Worm (Caenorhabditis elegans) whole organism, L2 larva: ENCODE results near the gene fat-6.

Source experiments
- ZK546.5 ChIP-seq: sonication (generic microtip); optimal IDR thresholded peaks from 2 replicates; lab custom pipeline; 2017; ENCODE audit warnings: missing biosample characterization, missing genetic modification characterization
- lin-13 ChIP-seq: fragments of 150-350 bp; optimal IDR thresholded peaks from 2 replicates; lab custom pipeline; 2014; ENCODE audit warnings: missing biosample characterization, missing genetic modification reagents, missing genetic modification characterization
- nhr-10 ChIP-seq: sonication (generic microtip); optimal IDR thresholded peaks from 2 replicates; lab custom pipeline; 2017; ENCODE audit warnings: missing biosample characterization, missing genetic modification characterization
- nhr-237 ChIP-seq: fragments of 150-350 bp; optimal IDR thresholded peaks from 2 replicates; lab custom pipeline; 2014; ENCODE audit warnings: missing biosample characterization, missing genetic modification characterization
- zag-1 ChIP-seq: fragments of 150-350 bp; optimal IDR thresholded peaks from 2 replicates; lab custom pipeline; 2014; ENCODE audit warnings: missing biosample characterization, missing genetic modification characterization
- ztf-4 ChIP-seq: fragments of 150-350 bp; optimal IDR thresholded peaks from 2 replicates; lab custom pipeline; 2014; ENCODE audit warnings: missing biosample characterization, missing genetic modification characterization

ce11 chrIV:11915768-11916453, 424 bp upstream of the fat-6 start, which contains the start of gene ZK822.9:
- TF ChIP-seq zag-1 (tag; lab: Kevin White, UChicago): no peak
- no peak for TF ChIP-seq lin-13 (GFP tag; lab: Kevin White, UChicago)
- TF ChIP-seq ZK546.5 (tag; lab: Kevin White, UChicago): no peak
- no peak for TF ChIP-seq nhr-10 (tag; lab: Kevin White, UChicago)
- no peak for TF ChIP-seq nhr-237 (tag; lab: Kevin White, UChicago)
- TF ChIP-seq ztf-4 (tag; lab: Kevin White, UChicago): no peak
